In genomic region chr2L:14180553-14180952, dm6 we compare ENCODE assay signal across 2 fruit fly cellular contexts.
A peak's percentile ranks its signal among the peaks of the same experiment; 100 is the strongest.
TF ChIP-seq lines count a peak whose summit lies in the region.

TSS of gene CG43333 (minus strand) at chr2L:14180686.

- no peak for TF ChIP-seq CTCF in whole organism, embryonic (GFP tag; optimal IDR thresholded peaks at IDR 0.05; lab: Kevin White, UChicago)

TF ChIP-seq in whole organism, embryonic, 481 proteins besides CTCF, POLR2A, EP300 and RAD21:
- TF ChIP-seq CG11504 (tag; optimal IDR thresholded peaks at IDR 0.05; lab: Kevin White, UChicago): peak; percentile 98
- no peak for TF ChIP-seq corto (GFP tag; optimal IDR thresholded peaks at IDR 0.05; lab: Kevin White, UChicago)
- peak; percentile 16 for TF ChIP-seq oc (tag; optimal IDR thresholded peaks at IDR 0.05; lab: Kevin White, UChicago)
- no peak for TF ChIP-seq sob (GFP tag; IDR thresholded peaks at IDR 0.05; lab: Robert Waterston, UW)
- 0 out of 4 replicates have a peak, but pooled peaks have one; percentile 40 for TF ChIP-seq chinmo (GFP tag; IDR thresholded peaks at IDR 0.05; lab: Robert Waterston, UW; ENCODE audit: partially characterized antibody)
- peak; percentile 52; the same call in 1 of the 2 replicates for TF ChIP-seq vvl (GFP tag; IDR thresholded peaks at IDR 0.05; lab: Robert Waterston, UW)
- TF ChIP-seq az2 (GFP tag; optimal IDR thresholded peaks at IDR 0.05; lab: Kevin White, UChicago): no peak
- no peak for TF ChIP-seq CG17385 (GFP tag; optimal IDR thresholded peaks at IDR 0.05; lab: Kevin White, UChicago)
- peak; percentile 66 for TF ChIP-seq CG3163 (GFP tag; optimal IDR thresholded peaks at IDR 0.05; lab: Kevin White, UChicago)
- TF ChIP-seq ems (GFP tag; optimal IDR thresholded peaks at IDR 0.05; lab: Kevin White, UChicago): no peak
- TF ChIP-seq Awh (GFP tag; IDR thresholded peaks at IDR 0.05; lab: Robert Waterston, UW): 0 out of 2 replicates have a peak, but pooled peaks have one; percentile 19
- peak in 1 of 2 experiments; percentile 22 for TF ChIP-seq Trl (optimal IDR thresholded peaks at IDR 0.05; lab: Kevin White, UChicago)
- no peak for TF ChIP-seq Trl (GFP tag; optimal IDR thresholded peaks at IDR 0.05; lab: Kevin White, UChicago)
- TF ChIP-seq Blimp-1 (GFP tag; optimal IDR thresholded peaks at IDR 0.05; lab: Kevin White, UChicago): peak; percentile 47

TF ChIP-seq in whole organism, prepupa, 60 proteins besides CTCF, POLR2A, EP300 and RAD21:
- TF ChIP-seq Eip93F (GFP tag; optimal IDR thresholded peaks at IDR 0.05; lab: Kevin White, UChicago) (no peak), Blimp-1 (GFP tag; optimal IDR thresholded peaks at IDR 0.05; lab: Kevin White, UChicago) (peak; percentile 35), svp (GFP tag; lab: Kevin White, UChicago) (peak; percentile 27)

Comparison
In these comparisons a context has a peak if more than half of its experiments do, and no peak if none do; other contexts are left out.
1. Of the 7 proteins assayed by ChIP-seq in both whole organism, embryonic and whole organism, prepupa: peak only in whole organism, embryonic: none; only in whole organism, prepupa: none; in both: Blimp-1; in neither: 6.